Fruit fly (Drosophila melanogaster) whole organism: ENCODE data around the gene mthl10.

Experiments used
- CG8478 ChIP-seq: fragments of >200 bp; optimal IDR thresholded peaks from 2 replicates; lab custom pipeline; 2018; ENCODE audit warnings: inconsistent platforms
- Dll ChIP-seq: fragments of >200 bp; optimal IDR thresholded peaks from 2 replicates; lab custom pipeline; 2017
- pan ChIP-seq: fragments of >200 bp; optimal IDR thresholded peaks from 2 replicates; lab custom pipeline; 2017

DNA sequence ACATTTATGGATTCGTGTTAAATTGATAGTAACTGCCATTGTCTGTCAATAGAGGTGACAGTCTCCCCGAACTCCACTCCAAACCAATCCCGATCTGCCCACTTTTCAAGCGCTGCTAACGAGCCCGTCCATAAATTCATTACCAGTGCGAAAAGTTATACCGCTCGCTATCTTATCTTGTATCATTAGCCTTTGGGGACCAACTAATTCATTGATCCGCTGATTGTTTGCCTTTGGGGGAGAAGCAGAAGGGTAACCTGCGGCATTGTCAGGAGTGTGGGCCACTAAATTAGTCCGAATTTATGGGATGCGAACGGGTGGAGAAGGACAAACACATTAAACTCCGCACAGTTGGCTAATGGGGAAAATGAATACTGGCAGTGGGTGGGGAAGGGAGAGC, 5.6 kb downstream of the mthl10 start:
- TF ChIP-seq pan (lab: Kevin White, UChicago), result no peak
- TF ChIP-seq CG8478 (lab: Kevin White, UChicago), result no peak
- TF ChIP-seq Dll (lab: Kevin White, UChicago), result no peak
